Fruit fly (Drosophila melanogaster) whole organism: Measurements from ENCODE around the gene RpS10a.

Source experiments
- CG8478 ChIP-seq: fragments of >200 bp; optimal IDR thresholded peaks from 2 replicates; lab custom pipeline; 2018; ENCODE audit warnings: inconsistent platforms
- Dll ChIP-seq: fragments of >200 bp; optimal IDR thresholded peaks from 2 replicates; lab custom pipeline; 2017
- EcR ChIP-seq, 2 experiments: fragments of >200 bp; optimal IDR thresholded peaks; 2 replicates each; lab custom pipeline; 2017; ENCODE audit warnings: missing biosample characterization in 2 of 2, missing genetic modification characterization in 2 of 2, missing genetic modification reagents in 2 of 2
- pan ChIP-seq: fragments of >200 bp; optimal IDR thresholded peaks from 2 replicates; lab custom pipeline; 2017
- psq ChIP-seq: fragments of >200 bp; optimal IDR thresholded peaks from 2 replicates; lab custom pipeline; 2017
- usp ChIP-seq: fragments of >200 bp; optimal IDR thresholded peaks from 2 replicates; lab custom pipeline; 2017; ENCODE audit warnings: missing biosample characterization, missing genetic modification characterization, mixed read lengths

The RpS10a gene

DNA sequence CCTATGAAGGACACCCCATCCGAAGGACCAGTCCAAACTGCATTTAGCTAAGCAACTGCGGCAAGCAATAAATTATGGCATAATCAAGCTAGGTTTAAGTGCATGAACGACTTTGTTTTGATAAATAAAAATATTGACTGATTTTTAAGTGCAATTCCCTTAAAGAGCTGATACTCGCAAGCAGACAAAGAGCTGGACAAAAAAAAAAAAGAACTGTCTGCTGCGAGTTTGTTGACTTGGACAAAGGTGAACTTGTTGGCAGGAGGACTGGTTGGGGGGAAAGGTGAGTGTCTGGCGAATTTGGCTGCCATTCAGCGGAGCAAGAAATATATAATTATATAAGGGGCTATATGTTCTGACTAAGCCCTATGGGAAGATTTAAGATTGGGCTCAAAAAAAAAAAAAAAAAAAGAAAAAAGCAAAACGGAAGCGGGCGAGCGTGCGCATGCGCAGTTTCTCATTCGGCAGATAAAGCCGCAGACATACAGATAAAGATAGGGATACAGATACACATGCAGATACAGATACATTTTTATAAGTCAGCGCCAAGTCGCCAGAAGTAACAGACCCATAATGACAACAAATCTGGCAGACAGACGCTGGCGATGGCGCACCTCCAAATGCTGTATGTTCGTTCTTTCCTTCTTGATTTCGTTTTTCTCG is 40.2 kb downstream of the RpS10a start:
- TF ChIP-seq EcR (GFP tag; optimal IDR thresholded peaks at IDR 0.05; lab: Kevin White, UChicago) (no peak), psq (lab: Kevin White, UChicago) (no peak), usp (no peak), CG8478 (no peak), Dll (lab: Kevin White, UChicago) (no peak), pan (lab: Kevin White, UChicago) (no peak)

DNA sequence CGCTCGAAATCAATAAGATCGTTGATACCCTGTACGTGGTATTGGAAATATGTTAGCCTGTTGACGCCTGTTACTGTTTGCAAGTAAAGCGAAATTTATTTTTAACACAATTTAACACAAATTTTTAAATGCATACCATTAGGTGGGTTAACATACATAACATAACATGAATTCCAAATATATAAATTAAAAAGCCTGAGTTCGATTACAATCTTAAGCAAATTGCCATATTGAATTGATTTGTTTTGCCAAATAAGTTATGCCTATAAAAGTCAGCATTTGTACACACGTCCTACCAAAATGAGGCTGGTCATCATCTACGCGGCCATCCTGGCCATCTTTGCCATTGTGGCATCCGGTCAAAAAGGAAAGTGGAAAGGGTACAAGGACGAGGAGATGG is 41.5 kb downstream of the RpS10a start, which contains the start of gene CG43319:
TSS of gene CG43319 (plus strand) at position 301 of the 400 bp plus-strand sequence.
- no peak for TF ChIP-seq Dll (lab: Kevin White, UChicago)
- TF ChIP-seq EcR (GFP tag; optimal IDR thresholded peaks at IDR 0.05; lab: Kevin White, UChicago) = no peak
- TF ChIP-seq pan (lab: Kevin White, UChicago) = peak; percentile 61

DNA sequence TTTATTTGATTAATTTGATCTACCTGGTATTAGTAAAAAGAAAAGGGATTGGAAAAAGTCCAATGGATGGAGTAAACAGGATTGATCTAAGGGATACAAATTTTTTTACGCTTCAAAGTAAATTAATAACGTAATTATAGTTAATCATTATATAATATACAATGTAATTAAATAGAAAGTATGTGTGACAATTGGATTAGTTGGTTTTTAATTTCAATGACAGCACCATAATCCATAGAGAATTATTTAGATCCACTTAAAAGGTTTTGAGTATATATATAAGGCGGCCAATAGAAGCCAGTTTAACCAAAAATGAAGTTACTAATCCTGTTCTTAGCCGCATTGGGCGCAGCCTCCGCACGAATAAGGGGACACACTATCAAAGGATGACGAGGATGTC is 42.0 kb downstream of the RpS10a start, which contains the start of gene Acp98AB:
TSS of gene Acp98AB (plus strand) at position 301 of the 400 bp plus-strand sequence.
- TF ChIP-seq Dll (lab: Kevin White, UChicago) (no peak), EcR (GFP tag; optimal IDR thresholded peaks at IDR 0.05; lab: Kevin White, UChicago) (no peak), psq (lab: Kevin White, UChicago) (no peak), CG8478 (no peak), usp (no peak), pan (lab: Kevin White, UChicago) (no peak)

DNA sequence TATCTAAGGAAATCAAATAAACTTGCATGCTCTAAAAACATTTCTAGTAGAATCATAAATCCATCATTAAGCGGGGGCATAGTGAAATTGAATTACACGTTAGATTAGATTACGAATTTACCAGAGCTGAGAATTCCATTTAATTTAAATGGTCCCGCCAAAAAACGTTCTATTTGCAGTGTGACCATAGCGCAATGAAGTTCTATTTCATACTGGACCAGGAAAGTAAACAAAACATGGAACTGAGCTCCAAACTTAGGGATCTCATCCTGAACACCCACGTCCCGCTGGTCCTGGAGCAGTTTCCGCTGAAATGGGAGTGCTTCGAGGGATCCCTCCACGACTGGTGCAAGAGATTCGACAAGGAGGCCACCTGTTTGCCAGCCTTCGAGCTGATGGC is 42.5 kb downstream of the RpS10a start, which contains the start of gene HSPBAP1:
TSS of gene HSPBAP1 (plus strand) at position 217 of the 400 bp plus-strand sequence.
- TF ChIP-seq psq (lab: Kevin White, UChicago) (no peak), usp (no peak), Dll (lab: Kevin White, UChicago) (no peak), CG8478 (no peak), EcR (GFP tag; optimal IDR thresholded peaks at IDR 0.05; lab: Kevin White, UChicago) (no peak), pan (lab: Kevin White, UChicago) (no peak)

DNA sequence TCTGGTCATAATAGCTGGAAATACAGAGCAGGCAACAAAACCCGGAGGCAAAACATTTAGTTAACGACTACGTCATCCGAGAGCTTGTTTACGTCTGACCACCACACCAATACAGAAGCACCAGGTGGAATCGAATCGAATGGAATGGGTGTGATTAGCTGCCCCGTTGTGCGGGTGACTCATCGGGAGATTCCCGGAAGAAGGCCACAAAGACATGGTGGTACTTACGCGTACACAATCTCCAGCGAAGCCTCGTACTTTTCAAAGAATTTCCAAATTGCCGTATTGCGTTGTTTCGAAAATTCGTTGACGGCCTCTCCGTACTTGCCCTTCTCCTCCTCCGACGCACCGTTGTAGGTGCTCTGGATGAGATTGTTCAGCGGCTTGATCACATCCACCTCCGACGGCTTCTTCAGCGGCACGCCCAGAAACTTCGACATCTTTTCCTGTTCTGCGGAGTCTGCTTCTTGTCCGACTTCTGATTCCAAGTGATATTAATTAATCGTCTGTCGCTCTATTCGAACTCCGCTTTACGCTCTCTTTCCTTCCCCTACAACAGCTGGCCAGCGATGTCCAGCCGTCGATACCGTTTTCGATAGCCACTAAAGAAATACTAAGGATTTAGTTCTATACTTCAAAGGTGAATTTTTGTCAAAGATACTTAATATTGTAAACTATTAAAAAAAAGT is 47.1 kb downstream of the RpS10a start, which contains the start of gene ALiX:
TSS of gene ALiX (minus strand) at position 571 of the 689 bp plus-strand sequence.
- TF ChIP-seq CG8478 = no peak
- TF ChIP-seq psq (lab: Kevin White, UChicago) = no peak
- no peak for TF ChIP-seq Dll (lab: Kevin White, UChicago)
- TF ChIP-seq EcR (GFP tag; optimal IDR thresholded peaks at IDR 0.05; lab: Kevin White, UChicago) = no peak
- TF ChIP-seq pan (lab: Kevin White, UChicago) = no peak
- no peak for TF ChIP-seq usp

DNA sequence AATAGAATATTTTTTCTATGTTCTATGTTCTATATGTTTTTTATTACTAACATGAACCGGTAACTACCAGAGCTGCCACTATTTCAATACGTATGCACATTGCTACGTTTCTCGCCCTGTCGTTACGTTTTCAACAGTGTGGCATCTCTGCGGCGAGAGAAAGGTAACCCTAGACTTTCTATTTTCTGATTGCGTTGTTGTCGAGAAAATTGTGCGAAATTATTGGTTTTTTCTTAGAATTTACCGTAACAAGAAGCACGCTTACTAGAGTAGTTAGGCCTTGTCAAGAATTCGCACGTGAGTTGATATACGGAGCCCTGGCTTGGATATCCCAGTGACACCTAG is 47.6 kb downstream of the RpS10a start, which contains the start of gene btz:
TSS of gene btz (plus strand) at position 133 of the 345 bp plus-strand sequence.
- TF ChIP-seq psq (lab: Kevin White, UChicago) (no peak), usp (no peak), pan (lab: Kevin White, UChicago) (no peak), EcR (GFP tag; optimal IDR thresholded peaks at IDR 0.05; lab: Kevin White, UChicago) (no peak), CG8478 (no peak), Dll (lab: Kevin White, UChicago) (no peak)
